Worm (Caenorhabditis elegans) whole organism, late embryonic: ENCODE measurements around the gene mrt-2.
A peak's percentile ranks its signal among the peaks of the same experiment; 100 is the strongest.
"Not testable (repeated sequence)": the region's sequence is repeated elsewhere in the genome, so short reads cannot be mapped to it uniquely, and the experiment has no call there.

Experiments
- C38D4.7 ChIP-seq: fragments of 200-800 bp; sonication (Bioruptor generic); optimal IDR thresholded peaks from 2 replicates; lab custom pipeline; 2018; ENCODE audit warnings: mild to moderate bottlenecking, missing genetic modification characterization, moderate library complexity, missing compliant biosample characterization
- K02D7.2 ChIP-seq: sonication (generic microtip); optimal IDR thresholded peaks from 2 replicates; lab custom pipeline; 2017; ENCODE audit warnings: mild to moderate bottlenecking, missing genetic modification characterization, missing compliant biosample characterization
- ama-1 ChIP-seq: fragments of 150-350 bp; optimal IDR thresholded peaks from 2 replicates; lab custom pipeline; 2014
- ceh-24 ChIP-seq: sonication (generic microtip); optimal IDR thresholded peaks from 2 replicates; lab custom pipeline; 2016; ENCODE audit warnings: mild to moderate bottlenecking, missing genetic modification characterization, missing compliant biosample characterization
- ceh-31 ChIP-seq: sonication (generic microtip); optimal IDR thresholded peaks from 2 replicates; lab custom pipeline; 2016; ENCODE audit warnings: missing genetic modification characterization, missing compliant biosample characterization
- fkh-10 ChIP-seq: fragments of 150-350 bp; optimal IDR thresholded peaks from 2 replicates; lab custom pipeline; 2014; ENCODE audit warnings: missing biosample characterization, missing genetic modification reagents, missing genetic modification characterization
- pha-2 ChIP-seq: sonication (generic microtip); optimal IDR thresholded peaks from 2 replicates; lab custom pipeline; 2017; ENCODE audit warnings: mild to moderate bottlenecking, missing genetic modification characterization, missing compliant biosample characterization
- pha-4 ChIP-seq: fragments of 150-350 bp; optimal IDR thresholded peaks from 2 replicates; lab custom pipeline; 2018; ENCODE audit warnings: missing biosample characterization, missing genetic modification reagents, missing genetic modification characterization
- sox-4 ChIP-seq: sonication (generic microtip); optimal IDR thresholded peaks from 2 replicates; lab custom pipeline; 2017; ENCODE audit warnings: mild to moderate bottlenecking, missing genetic modification characterization, inconsistent platforms, missing compliant biosample characterization

- not testable (repeated sequence) for TF ChIP-seq ama-1 (lab: Kevin White, UChicago); pha-4 (tag; lab: Kevin White, UChicago); ceh-31 (tag; lab: Kevin White, UChicago); fkh-10 (GFP tag; lab: Kevin White, UChicago); ceh-24 (tag; lab: Kevin White, UChicago)
- peak; percentile 69 for TF ChIP-seq sox-4 (tag; lab: Kevin White, UChicago)
- peak; percentile 43 for TF ChIP-seq C38D4.7 (GFP tag; lab: Kevin White, UChicago)
- TF ChIP-seq pha-2 (tag; lab: Kevin White, UChicago) = peak; percentile 44
- TF ChIP-seq K02D7.2 (tag; lab: Kevin White, UChicago) = peak; percentile 73
Observed at ce11 chrIII:11792295-11793256, 46.0 kb downstream of the mrt-2 start, which contains the start of gene C24H11.2.
